Fruit fly (Drosophila melanogaster) whole organism, wandering third instar larva: Measurements from ENCODE around the gene meng.
A peak's percentile ranks its signal among the peaks of the same experiment; 100 is the strongest.

Experiments
- Abd-B ChIP-seq: fragments of >200 bp; optimal IDR thresholded peaks from 2 replicates; lab custom pipeline; 2017; ENCODE audit warnings: missing biosample characterization, missing genetic modification characterization
- CG9705 ChIP-seq: fragments of 200-800 bp; sonication (Bioruptor generic); optimal IDR thresholded peaks from 2 replicates; lab custom pipeline; 2018; ENCODE audit warnings: missing biosample characterization, mild to moderate bottlenecking, missing genetic modification characterization
- CrebA ChIP-seq: fragments of 200-800 bp; sonication (Bioruptor generic); optimal IDR thresholded peaks from 2 replicates; lab custom pipeline; 2016; ENCODE audit warnings: missing biosample characterization, mild to moderate bottlenecking, missing genetic modification characterization, borderline replicate concordance
- Dfd ChIP-seq: fragments of >200 bp; optimal IDR thresholded peaks from 2 replicates; lab custom pipeline; 2017; ENCODE audit warnings: missing biosample characterization, missing genetic modification characterization
- Dif ChIP-seq: fragments of 200-275, 200-300 bp; sonication (Bioruptor generic); optimal IDR thresholded peaks from 2 replicates; lab custom pipeline; 2018; ENCODE audit warnings: missing biosample characterization, missing genetic modification characterization; ENCODE audit not compliant: partially characterized antibody
- GATAd ChIP-seq: sonication (Bioruptor generic); optimal IDR thresholded peaks from 2 replicates; lab custom pipeline; 2016; ENCODE audit warnings: missing biosample characterization, missing genetic modification characterization
- HLH106 ChIP-seq: fragments of 200-800 bp; optimal IDR thresholded peaks from 3 replicates; lab custom pipeline; 2019; ENCODE audit warnings: missing biosample characterization, mild to moderate bottlenecking, missing genetic modification characterization, moderate library complexity
- Hnf4 ChIP-seq: fragments of 200-800 bp; sonication (Bioruptor generic); optimal IDR thresholded peaks from 2 replicates; lab custom pipeline; 2016; ENCODE audit warnings: missing biosample characterization, mild to moderate bottlenecking, missing genetic modification characterization
- Hr78 ChIP-seq: fragments of >200 bp; optimal IDR thresholded peaks from 2 replicates; lab custom pipeline; 2017; ENCODE audit warnings: missing biosample characterization, missing genetic modification characterization
- Hr83 ChIP-seq: fragments of 200-300 bp; sonication (Bioruptor generic); optimal IDR thresholded peaks from 2 replicates; lab custom pipeline; 2016; ENCODE audit warnings: missing biosample characterization, mild to moderate bottlenecking, missing genetic modification characterization, moderate library complexity; ENCODE audit not compliant: poor library complexity, severe bottlenecking
- Mio ChIP-seq: sonication (Bioruptor generic); optimal IDR thresholded peaks from 2 replicates; lab custom pipeline; 2016; ENCODE audit warnings: missing biosample characterization, missing genetic modification characterization
- Myc ChIP-seq: fragments of >200 bp; optimal IDR thresholded peaks from 2 replicates; lab custom pipeline; 2017
- N ChIP-seq: fragments of >200 bp; optimal IDR thresholded peaks from 2 replicates; lab custom pipeline; 2018; ENCODE audit warnings: missing biosample characterization, missing external identifiers, missing genetic modification characterization
- Rel ChIP-seq, 2 experiments: fragments of 200-800 bp; sonication (Bioruptor generic) in 1 of 2; optimal IDR thresholded peaks; 2 replicates in 1 of 2; 3 replicates in 1 of 2; lab custom pipeline; 2016 to 2019; ENCODE audit warnings: mild to moderate bottlenecking in 2 of 2, missing biosample characterization in 2 of 2, missing genetic modification characterization in 2 of 2, moderate library complexity in 1 of 2
- Sp1 ChIP-seq: fragments of 200-800 bp; sonication (Bioruptor generic); optimal IDR thresholded peaks from 3 replicates; lab custom pipeline; 2019; ENCODE audit warnings: missing biosample characterization, mild to moderate bottlenecking, missing genetic modification characterization, moderate library complexity
- Vsx2 ChIP-seq: fragments of 200-300, 225-300 bp; sonication (Bioruptor generic); optimal IDR thresholded peaks from 2 replicates; lab custom pipeline; 2018; ENCODE audit warnings: missing biosample characterization, missing genetic modification characterization; ENCODE audit not compliant: partially characterized antibody
- br ChIP-seq: fragments of 200-800 bp; sonication (Bioruptor generic); optimal IDR thresholded peaks from 2 replicates; lab custom pipeline; 2016; ENCODE audit warnings: missing biosample characterization, missing genetic modification characterization
- brk ChIP-seq: fragments of 200-800 bp; sonication (Bioruptor generic); optimal IDR thresholded peaks from 2 replicates; lab custom pipeline; 2016; ENCODE audit warnings: missing biosample characterization, mild to moderate bottlenecking, missing genetic modification characterization
- dl ChIP-seq, 2 experiments: fragments of 175-275, 200-275 bp in 1 of 2; fragments of 200-275 bp in 1 of 2; sonication (Bioruptor generic); optimal IDR thresholded peaks; lab custom pipeline; 2018; ENCODE audit warnings: mild to moderate bottlenecking in 2 of 2, missing biosample characterization in 2 of 2, missing genetic modification characterization in 2 of 2, moderate library complexity in 2 of 2; ENCODE audit not compliant: partially characterized antibody in 2 of 2, insufficient read depth in 1 of 2
- dmrt93B ChIP-seq: fragments of 200-800 bp; sonication (Bioruptor generic); optimal IDR thresholded peaks from 2 replicates; lab custom pipeline; 2018; ENCODE audit warnings: missing biosample characterization, mild to moderate bottlenecking, missing genetic modification characterization
- dsf ChIP-seq: sonication (Bioruptor generic); optimal IDR thresholded peaks from 2 replicates; lab custom pipeline; 2016; ENCODE audit warnings: missing biosample characterization, missing genetic modification characterization, borderline replicate concordance
- ey ChIP-seq: fragments of 200-800 bp; sonication (Bioruptor generic); optimal IDR thresholded peaks from 2 replicates; lab custom pipeline; 2016; ENCODE audit warnings: missing biosample characterization, missing genetic modification characterization
- fru ChIP-seq: fragments of 200-800 bp; sonication (Bioruptor generic); optimal IDR thresholded peaks from 3 replicates; lab custom pipeline; 2016; ENCODE audit warnings: missing biosample characterization, mild to moderate bottlenecking, missing genetic modification characterization
- h ChIP-seq: fragments of 200-800 bp; sonication (Bioruptor generic); optimal IDR thresholded peaks from 3 replicates; lab custom pipeline; 2016; ENCODE audit warnings: missing biosample characterization, mild to moderate bottlenecking, missing genetic modification characterization
- jim ChIP-seq: fragments of 175-275, 200-325 bp; sonication (Bioruptor generic); optimal IDR thresholded peaks from 2 replicates; lab custom pipeline; 2016; ENCODE audit warnings: missing biosample characterization, mild to moderate bottlenecking, missing genetic modification characterization
- lola ChIP-seq: fragments of >200 bp; optimal IDR thresholded peaks from 2 replicates; lab custom pipeline; 2017; ENCODE audit warnings: missing biosample characterization, missing genetic modification characterization
- pan ChIP-seq: fragments of >200 bp; optimal IDR thresholded peaks from 2 replicates; lab custom pipeline; 2017
- psq ChIP-seq: fragments of 200-800 bp; sonication (Bioruptor generic); optimal IDR thresholded peaks from 3 replicates; lab custom pipeline; 2017; ENCODE audit warnings: missing biosample characterization, mild to moderate bottlenecking, missing genetic modification characterization, moderate library complexity
- rgr ChIP-seq: fragments of 200-800 bp; sonication (Bioruptor generic); optimal IDR thresholded peaks from 3 replicates; lab custom pipeline; 2016; ENCODE audit warnings: missing biosample characterization, mild to moderate bottlenecking, missing genetic modification characterization
- sage ChIP-seq: fragments of 200-800 bp; sonication (Bioruptor generic); optimal IDR thresholded peaks from 2 replicates; lab custom pipeline; 2016; ENCODE audit warnings: missing biosample characterization, mild to moderate bottlenecking, missing genetic modification characterization
- sv ChIP-seq: fragments of 200-800 bp; sonication (Bioruptor generic); optimal IDR thresholded peaks from 3 replicates; lab custom pipeline; 2016; ENCODE audit warnings: missing biosample characterization, missing genetic modification characterization
- usp ChIP-seq: fragments of >200 bp; optimal IDR thresholded peaks from 2 replicates; lab custom pipeline; 2017; ENCODE audit warnings: missing biosample characterization, missing genetic modification characterization
- woc ChIP-seq: sonication (Bioruptor generic); optimal IDR thresholded peaks from 2 replicates; lab custom pipeline; 2016; ENCODE audit warnings: missing biosample characterization, mild to moderate bottlenecking, missing genetic modification characterization

meng gene

dm6 chr2L:6722822-6723749 lies 19.2 kb upstream of the meng start, which contains the start of gene homer:
Gene homer (minus strand): TSS chr2L:6723359.
- no peak for TF ChIP-seq psq (GFP tag; lab: Kevin White, UChicago)
- TF ChIP-seq dmrt93B (GFP tag; lab: Kevin White, UChicago), result no peak
- TF ChIP-seq Dif, result no peak
- TF ChIP-seq sage (GFP tag; lab: Kevin White, UChicago), result peak; percentile 39
- peak; percentile 0 for TF ChIP-seq dsf
- no peak for TF ChIP-seq CrebA (GFP tag; lab: Kevin White, UChicago)
- no peak for TF ChIP-seq Sp1 (GFP tag; lab: Kevin White, UChicago)
- no peak for TF ChIP-seq usp (GFP tag; lab: Kevin White, UChicago)
- TF ChIP-seq jim (GFP tag; lab: Kevin White, UChicago), result no peak
- TF ChIP-seq CG9705, result no peak
- no peak for TF ChIP-seq woc (GFP tag; lab: Kevin White, UChicago)
- TF ChIP-seq Dfd, result no peak
- TF ChIP-seq HLH106 (tag; lab: Kevin White, UChicago), result no peak
- TF ChIP-seq h (GFP tag; lab: Kevin White, UChicago), result peak; percentile 44
- peak; percentile 14 for TF ChIP-seq fru (GFP tag; lab: Kevin White, UChicago)
- TF ChIP-seq sv (GFP tag; lab: Kevin White, UChicago), result no peak
- TF ChIP-seq Myc (lab: Kevin White, UChicago), result no peak
- TF ChIP-seq Vsx2, result peak; percentile 82
- TF ChIP-seq rgr (GFP tag; lab: Kevin White, UChicago), result peak; percentile 41
- TF ChIP-seq lola (GFP tag; lab: Kevin White, UChicago), result no peak
- TF ChIP-seq GATAd, result no peak
- peak; percentile 13 for TF ChIP-seq br (GFP tag; lab: Kevin White, UChicago)
- TF ChIP-seq Hr83 (GFP tag; lab: Kevin White, UChicago), result peak; percentile 48
- TF ChIP-seq Mio, result no peak
- TF ChIP-seq, all 38 proteins: peak for 8

DNA sequence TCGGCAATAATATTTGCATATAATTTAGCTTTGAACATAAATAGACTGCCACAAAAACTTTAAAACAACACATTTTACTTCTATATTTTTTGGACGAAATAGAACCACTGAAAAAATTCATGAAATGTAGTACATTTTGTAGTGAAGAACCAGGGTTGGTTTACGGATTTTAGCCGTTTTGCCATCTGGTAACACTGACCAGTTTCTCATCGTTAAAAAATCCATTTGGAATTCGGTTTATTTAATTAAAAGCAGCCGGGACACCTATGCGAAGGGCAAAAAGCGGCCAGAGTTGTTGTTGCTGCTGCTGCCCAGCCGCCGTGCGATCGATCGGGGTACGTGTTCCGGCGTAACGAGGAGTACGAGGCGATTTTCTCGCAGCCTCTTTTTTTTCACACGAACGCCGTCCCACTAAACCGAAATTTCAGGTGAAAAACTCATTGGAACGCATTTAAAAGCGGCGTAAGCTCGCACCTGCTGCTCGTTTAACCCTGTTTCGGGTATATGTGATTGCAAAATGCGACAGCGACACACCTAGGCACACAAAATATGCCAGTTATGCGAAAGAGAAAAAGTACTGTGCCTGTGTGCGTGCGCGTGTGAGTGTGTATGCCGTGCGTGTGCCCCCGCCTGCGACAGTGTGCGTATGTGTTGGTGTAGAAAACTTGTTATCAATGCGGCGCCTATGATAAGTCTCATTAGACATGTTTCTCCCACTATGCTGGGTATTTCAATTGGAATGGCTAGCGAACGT lies 18.4 kb upstream of the meng start, which contains the start of gene Liprin-alpha:
Liprin-alpha (plus strand) TSS at position 154 of the 754 bp plus-strand sequence.
- no peak for TF ChIP-seq woc (GFP tag; lab: Kevin White, UChicago)
- peak; percentile 89 for TF ChIP-seq N (GFP tag; lab: Kevin White, UChicago)
- peak; percentile 25 for TF ChIP-seq Abd-B (GFP tag; lab: Kevin White, UChicago)

dm6 chr2L:6732566-6732965 lies 9.7 kb upstream of the meng start, which contains the start of gene TTLL3B:
Gene TTLL3B (plus strand): TSS chr2L:6732866.
- TF ChIP-seq ey (GFP tag; lab: Kevin White, UChicago) (no peak), Rel (GFP tag; optimal IDR thresholded peaks at IDR 0.05; lab: Kevin White, UChicago) (no peak), Rel (tag; optimal IDR thresholded peaks at IDR 0.05; lab: Kevin White, UChicago) (no peak), dl (GFP tag; optimal IDR thresholded peaks at IDR 0.05; lab: Kevin White, UChicago; ENCODE audit: insufficient read depth in 1 of 2, partially characterized antibody in 2 of 2) (no peak), brk (GFP tag; lab: Kevin White, UChicago) (no peak), dmrt93B (GFP tag; lab: Kevin White, UChicago) (no peak), Hnf4 (GFP tag; lab: Kevin White, UChicago) (no peak), jim (GFP tag; lab: Kevin White, UChicago) (no peak), CG9705 (no peak), HLH106 (tag; lab: Kevin White, UChicago) (no peak), sage (GFP tag; lab: Kevin White, UChicago) (no peak), Abd-B (GFP tag; lab: Kevin White, UChicago) (no peak), Mio (no peak), Hr78 (GFP tag; lab: Kevin White, UChicago) (no peak), pan (lab: Kevin White, UChicago) (no peak), Sp1 (GFP tag; lab: Kevin White, UChicago) (no peak), rgr (GFP tag; lab: Kevin White, UChicago) (no peak), Vsx2 (no peak)
